Fruit fly (Drosophila melanogaster) whole organism, wandering third instar larva: ENCODE data around the gene CG16959.

Experiments
- Abd-B ChIP-seq: fragments of >200 bp; optimal IDR thresholded peaks from 2 replicates; lab custom pipeline; 2017; ENCODE audit warnings: missing biosample characterization, missing genetic modification characterization
- CG32264 ChIP-seq: fragments of 200-800 bp; sonication (Bioruptor generic); optimal IDR thresholded peaks from 2 replicates; lab custom pipeline; 2016; ENCODE audit warnings: missing biosample characterization, missing genetic modification characterization
- CG9705 ChIP-seq: fragments of 200-800 bp; sonication (Bioruptor generic); optimal IDR thresholded peaks from 2 replicates; lab custom pipeline; 2018; ENCODE audit warnings: missing biosample characterization, mild to moderate bottlenecking, missing genetic modification characterization
- CrebA ChIP-seq: fragments of 200-800 bp; sonication (Bioruptor generic); optimal IDR thresholded peaks from 2 replicates; lab custom pipeline; 2016; ENCODE audit warnings: missing biosample characterization, mild to moderate bottlenecking, missing genetic modification characterization, borderline replicate concordance
- Dfd ChIP-seq: fragments of >200 bp; optimal IDR thresholded peaks from 2 replicates; lab custom pipeline; 2017; ENCODE audit warnings: missing biosample characterization, missing genetic modification characterization
- Dif ChIP-seq: fragments of 200-275, 200-300 bp; sonication (Bioruptor generic); optimal IDR thresholded peaks from 2 replicates; lab custom pipeline; 2018; ENCODE audit warnings: missing biosample characterization, missing genetic modification characterization; ENCODE audit not compliant: partially characterized antibody
- GATAd ChIP-seq: sonication (Bioruptor generic); optimal IDR thresholded peaks from 2 replicates; lab custom pipeline; 2016; ENCODE audit warnings: missing biosample characterization, missing genetic modification characterization
- HLH106 ChIP-seq: fragments of 200-800 bp; optimal IDR thresholded peaks from 3 replicates; lab custom pipeline; 2019; ENCODE audit warnings: missing biosample characterization, mild to moderate bottlenecking, missing genetic modification characterization, moderate library complexity
- Hnf4 ChIP-seq: fragments of 200-800 bp; sonication (Bioruptor generic); optimal IDR thresholded peaks from 2 replicates; lab custom pipeline; 2016; ENCODE audit warnings: missing biosample characterization, mild to moderate bottlenecking, missing genetic modification characterization
- Hr78 ChIP-seq: fragments of >200 bp; optimal IDR thresholded peaks from 2 replicates; lab custom pipeline; 2017; ENCODE audit warnings: missing biosample characterization, missing genetic modification characterization
- Hr83 ChIP-seq: fragments of 200-300 bp; sonication (Bioruptor generic); optimal IDR thresholded peaks from 2 replicates; lab custom pipeline; 2016; ENCODE audit warnings: missing biosample characterization, mild to moderate bottlenecking, missing genetic modification characterization, moderate library complexity; ENCODE audit not compliant: poor library complexity, severe bottlenecking
- Jra ChIP-seq: sonication (Bioruptor generic); optimal IDR thresholded peaks from 2 replicates; lab custom pipeline; 2016; ENCODE audit warnings: missing biosample characterization, missing genetic modification characterization
- Mio ChIP-seq: sonication (Bioruptor generic); optimal IDR thresholded peaks from 2 replicates; lab custom pipeline; 2016; ENCODE audit warnings: missing biosample characterization, missing genetic modification characterization
- Myc ChIP-seq: fragments of >200 bp; optimal IDR thresholded peaks from 2 replicates; lab custom pipeline; 2017
- N ChIP-seq: fragments of >200 bp; optimal IDR thresholded peaks from 2 replicates; lab custom pipeline; 2018; ENCODE audit warnings: missing biosample characterization, missing external identifiers, missing genetic modification characterization
- OdsH ChIP-seq: fragments of 200-800 bp; sonication (Bioruptor generic); optimal IDR thresholded peaks from 2 replicates; lab custom pipeline; 2016; ENCODE audit warnings: missing biosample characterization, mild to moderate bottlenecking, missing genetic modification characterization
- Rel ChIP-seq, 2 experiments: fragments of 200-800 bp; sonication (Bioruptor generic) in 1 of 2; optimal IDR thresholded peaks; 2 replicates in 1 of 2; 3 replicates in 1 of 2; lab custom pipeline; 2016 to 2019; ENCODE audit warnings: mild to moderate bottlenecking in 2 of 2, missing biosample characterization in 2 of 2, missing genetic modification characterization in 2 of 2, moderate library complexity in 1 of 2
- Sp1 ChIP-seq: fragments of 200-800 bp; sonication (Bioruptor generic); optimal IDR thresholded peaks from 3 replicates; lab custom pipeline; 2019; ENCODE audit warnings: missing biosample characterization, mild to moderate bottlenecking, missing genetic modification characterization, moderate library complexity
- Vsx2 ChIP-seq: fragments of 200-300, 225-300 bp; sonication (Bioruptor generic); optimal IDR thresholded peaks from 2 replicates; lab custom pipeline; 2018; ENCODE audit warnings: missing biosample characterization, missing genetic modification characterization; ENCODE audit not compliant: partially characterized antibody
- br ChIP-seq: fragments of 200-800 bp; sonication (Bioruptor generic); optimal IDR thresholded peaks from 2 replicates; lab custom pipeline; 2016; ENCODE audit warnings: missing biosample characterization, missing genetic modification characterization
- brk ChIP-seq: fragments of 200-800 bp; sonication (Bioruptor generic); optimal IDR thresholded peaks from 2 replicates; lab custom pipeline; 2016; ENCODE audit warnings: missing biosample characterization, mild to moderate bottlenecking, missing genetic modification characterization
- dl ChIP-seq, 2 experiments: fragments of 175-275, 200-275 bp in 1 of 2; fragments of 200-275 bp in 1 of 2; sonication (Bioruptor generic); optimal IDR thresholded peaks; lab custom pipeline; 2018; ENCODE audit warnings: mild to moderate bottlenecking in 2 of 2, missing biosample characterization in 2 of 2, missing genetic modification characterization in 2 of 2, moderate library complexity in 2 of 2; ENCODE audit not compliant: partially characterized antibody in 2 of 2, insufficient read depth in 1 of 2
- dmrt93B ChIP-seq: fragments of 200-800 bp; sonication (Bioruptor generic); optimal IDR thresholded peaks from 2 replicates; lab custom pipeline; 2018; ENCODE audit warnings: missing biosample characterization, mild to moderate bottlenecking, missing genetic modification characterization
- dsf ChIP-seq: sonication (Bioruptor generic); optimal IDR thresholded peaks from 2 replicates; lab custom pipeline; 2016; ENCODE audit warnings: missing biosample characterization, missing genetic modification characterization, borderline replicate concordance
- ey ChIP-seq: fragments of 200-800 bp; sonication (Bioruptor generic); optimal IDR thresholded peaks from 2 replicates; lab custom pipeline; 2016; ENCODE audit warnings: missing biosample characterization, missing genetic modification characterization
- foxo ChIP-seq, 2 experiments: fragments of 200-800 bp; sonication (Bioruptor generic); optimal IDR thresholded peaks; 2 replicates in 1 of 2; 3 replicates in 1 of 2; lab custom pipeline; 2016 to 2017; ENCODE audit warnings: missing biosample characterization in 2 of 2, missing genetic modification characterization in 2 of 2
- fru ChIP-seq: fragments of 200-800 bp; sonication (Bioruptor generic); optimal IDR thresholded peaks from 3 replicates; lab custom pipeline; 2016; ENCODE audit warnings: missing biosample characterization, mild to moderate bottlenecking, missing genetic modification characterization
- h ChIP-seq: fragments of 200-800 bp; sonication (Bioruptor generic); optimal IDR thresholded peaks from 3 replicates; lab custom pipeline; 2016; ENCODE audit warnings: missing biosample characterization, mild to moderate bottlenecking, missing genetic modification characterization
- jim ChIP-seq: fragments of 175-275, 200-325 bp; sonication (Bioruptor generic); optimal IDR thresholded peaks from 2 replicates; lab custom pipeline; 2016; ENCODE audit warnings: missing biosample characterization, mild to moderate bottlenecking, missing genetic modification characterization
- lola ChIP-seq: fragments of >200 bp; optimal IDR thresholded peaks from 2 replicates; lab custom pipeline; 2017; ENCODE audit warnings: missing biosample characterization, missing genetic modification characterization
- pan ChIP-seq: fragments of >200 bp; optimal IDR thresholded peaks from 2 replicates; lab custom pipeline; 2017
- psq ChIP-seq: fragments of 200-800 bp; sonication (Bioruptor generic); optimal IDR thresholded peaks from 3 replicates; lab custom pipeline; 2017; ENCODE audit warnings: missing biosample characterization, mild to moderate bottlenecking, missing genetic modification characterization, moderate library complexity
- rgr ChIP-seq: fragments of 200-800 bp; sonication (Bioruptor generic); optimal IDR thresholded peaks from 3 replicates; lab custom pipeline; 2016; ENCODE audit warnings: missing biosample characterization, mild to moderate bottlenecking, missing genetic modification characterization
- sage ChIP-seq: fragments of 200-800 bp; sonication (Bioruptor generic); optimal IDR thresholded peaks from 2 replicates; lab custom pipeline; 2016; ENCODE audit warnings: missing biosample characterization, mild to moderate bottlenecking, missing genetic modification characterization
- sv ChIP-seq: fragments of 200-800 bp; sonication (Bioruptor generic); optimal IDR thresholded peaks from 3 replicates; lab custom pipeline; 2016; ENCODE audit warnings: missing biosample characterization, missing genetic modification characterization
- tai ChIP-seq: sonication (Bioruptor generic); optimal IDR thresholded peaks from 2 replicates; lab custom pipeline; 2016; ENCODE audit warnings: missing biosample characterization, missing genetic modification characterization
- usp ChIP-seq: fragments of >200 bp; optimal IDR thresholded peaks from 2 replicates; lab custom pipeline; 2017; ENCODE audit warnings: missing biosample characterization, missing genetic modification characterization
- woc ChIP-seq: sonication (Bioruptor generic); optimal IDR thresholded peaks from 2 replicates; lab custom pipeline; 2016; ENCODE audit warnings: missing biosample characterization, mild to moderate bottlenecking, missing genetic modification characterization

Gene CG16959

dm6 chr3L:15093929-15094588 is 31.1 kb downstream of the CG16959 start:
- no peak for TF ChIP-seq Sp1 (GFP tag; lab: Kevin White, UChicago)
- no peak for TF ChIP-seq lola (GFP tag; lab: Kevin White, UChicago)
- no peak for TF ChIP-seq dmrt93B (GFP tag; lab: Kevin White, UChicago)
- TF ChIP-seq rgr (GFP tag; lab: Kevin White, UChicago), result peak; percentile 21
- TF ChIP-seq CrebA, result no peak
- TF ChIP-seq woc, result peak; percentile 2
- TF ChIP-seq Vsx2 (GFP tag; lab: Kevin White, UChicago), result no peak
- TF ChIP-seq h (GFP tag; lab: Kevin White, UChicago), result peak; percentile 50
- peak; percentile 26 for TF ChIP-seq brk (GFP tag; lab: Kevin White, UChicago)
- peak; percentile 6 for TF ChIP-seq Hr83
- TF ChIP-seq br (GFP tag; lab: Kevin White, UChicago), result peak; percentile 26
- no peak for TF ChIP-seq Rel (GFP tag; optimal IDR thresholded peaks at IDR 0.05; lab: Kevin White, UChicago)
- TF ChIP-seq Rel (tag; optimal IDR thresholded peaks at IDR 0.05; lab: Kevin White, UChicago), result no peak
- TF ChIP-seq GATAd (GFP tag; lab: Kevin White, UChicago), result no peak
- peak; percentile 4 for TF ChIP-seq CG9705 (GFP tag; lab: Kevin White, UChicago)
- TF ChIP-seq Dfd, result no peak
- TF ChIP-seq Myc, result no peak
- peak; percentile 5 for TF ChIP-seq Jra (GFP tag; lab: Kevin White, UChicago)
- no peak for TF ChIP-seq dl (GFP tag; optimal IDR thresholded peaks at IDR 0.05; lab: Kevin White, UChicago; ENCODE audit: insufficient read depth in 1 of 2, partially characterized antibody in 2 of 2)
- TF ChIP-seq OdsH (GFP tag; lab: Kevin White, UChicago), result peak; percentile 15
- no peak for TF ChIP-seq Dif (GFP tag; lab: Kevin White, UChicago)
- TF ChIP-seq ey (GFP tag; lab: Kevin White, UChicago), result peak; percentile 29
- TF ChIP-seq Hnf4, result no peak
- TF ChIP-seq N, result no peak
- TF ChIP-seq usp (GFP tag; lab: Kevin White, UChicago), result no peak
- TF ChIP-seq pan (lab: Kevin White, UChicago), result no peak
- peak; percentile 0 for TF ChIP-seq psq (GFP tag; lab: Kevin White, UChicago)
- no peak for TF ChIP-seq CG32264 (GFP tag; lab: Kevin White, UChicago)
- TF ChIP-seq dsf, result no peak
- no peak for TF ChIP-seq tai (GFP tag; lab: Kevin White, UChicago)
- TF ChIP-seq jim (GFP tag; lab: Kevin White, UChicago), result no peak
- TF ChIP-seq HLH106, result no peak
- TF ChIP-seq foxo (GFP tag; optimal IDR thresholded peaks at IDR 0.05; lab: Kevin White, UChicago), result no peak
- TF ChIP-seq Abd-B (GFP tag; lab: Kevin White, UChicago), result no peak
- TF ChIP-seq Hr78 (GFP tag; lab: Kevin White, UChicago), result no peak
- TF ChIP-seq sv (GFP tag; lab: Kevin White, UChicago), result no peak
- no peak for TF ChIP-seq Mio (GFP tag; lab: Kevin White, UChicago)
- peak; percentile 18 for TF ChIP-seq fru
- TF ChIP-seq sage, result peak; percentile 28

- TF ChIP-seq HLH106 (no peak), N (no peak), usp (GFP tag; lab: Kevin White, UChicago) (no peak), dsf (no peak), Hr78 (GFP tag; lab: Kevin White, UChicago) (no peak)
Measured at dm6 chr3L:15089887-15090679, 35.0 kb downstream of the CG16959 start.
